Fruit fly (Drosophila melanogaster): ENCODE results near the gene eEF1delta.
A peak's percentile ranks its signal among the peaks of the same experiment; 100 is the strongest.

DNA sequence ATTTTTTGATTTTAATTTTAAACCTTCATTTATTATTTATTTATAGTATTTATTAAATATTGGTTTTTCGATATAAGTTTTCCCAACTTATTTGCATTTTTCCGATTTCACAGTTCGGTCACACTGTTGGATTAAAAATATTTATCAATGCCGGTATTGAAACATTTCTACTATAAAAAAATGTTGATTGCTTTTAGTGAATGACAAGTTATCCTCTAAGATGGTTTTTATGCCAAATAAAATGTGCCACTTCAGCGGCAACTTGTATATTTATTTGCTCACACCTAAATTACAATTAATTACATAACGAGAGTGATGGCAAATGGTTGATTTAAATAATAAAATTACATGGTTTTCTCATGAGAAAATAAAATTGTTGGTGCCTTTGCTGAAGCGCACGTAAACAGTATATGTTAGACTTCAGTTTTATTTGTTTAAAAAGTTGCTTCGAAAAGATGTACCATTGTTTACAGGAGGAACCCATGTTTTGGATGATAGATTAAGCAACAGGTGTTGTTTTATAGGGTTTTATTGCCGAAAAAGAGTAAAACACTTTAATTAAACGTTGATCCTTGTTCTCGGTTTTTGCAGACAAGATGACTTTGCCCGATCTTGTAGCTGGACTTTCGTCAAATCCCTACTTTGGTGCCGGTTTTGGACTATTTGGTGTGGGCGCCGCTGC, 9.6 kb upstream of the eEF1delta start, which contains the start of gene Bcs1:
- TF ChIP-seq ovo (GFP tag; optimal IDR thresholded peaks at IDR 0.05) (no peak), CG11617 (GFP tag; optimal IDR thresholded peaks at IDR 0.05) (no peak), tj (GFP tag; optimal IDR thresholded peaks at IDR 0.05) (no peak), toe (GFP tag; optimal IDR thresholded peaks at IDR 0.05) (no peak), cnc (optimal IDR thresholded peaks at IDR 0.05) (no peak), CG7101 (tag; optimal IDR thresholded peaks at IDR 0.05) (no peak), kay (GFP tag; ENCODE audit: borderline replicate concordance) (peak; percentile 92), Mnt (GFP tag; optimal IDR thresholded peaks at IDR 0.05) (no peak), pad (GFP tag; optimal IDR thresholded peaks at IDR 0.05) (no peak)

All from whole organism, adult.